Worm (Caenorhabditis elegans): ENCODE results near the gene slc-5A12.

ce11 chrIV:11955592-11955991 lies 18.4 kb downstream of the slc-5A12 start:
- TF ChIP-seq eor-1 (tag; optimal IDR thresholded peaks at IDR 0.05), result no peak
- TF ChIP-seq snpc-4 (tag; optimal IDR thresholded peaks at IDR 0.05), result no peak
- TF ChIP-seq nhr-12 (tag; optimal IDR thresholded peaks at IDR 0.05), result no peak
- no peak for TF ChIP-seq elt-3 (tag; optimal IDR thresholded peaks at IDR 0.05)
- peak; percentile 43 for TF ChIP-seq nfya-1 (tag; optimal IDR thresholded peaks at IDR 0.05; ENCODE audit: insufficient read depth)

Measured in whole organism, L3 larva.